Worm (Caenorhabditis elegans) whole organism, L4/young adult: Measurements from ENCODE around the gene F56C3.9.

Experiments used
- W03F9.2 ChIP-seq: fragments of 150-350 bp; optimal IDR thresholded peaks from 2 replicates; lab custom pipeline; 2014; ENCODE audit warnings: missing biosample characterization, missing genetic modification characterization
- dao-5 ChIP-seq: sonication (generic microtip); optimal IDR thresholded peaks from 2 replicates; lab custom pipeline; 2016; ENCODE audit warnings: missing genotype, missing genetic modification characterization, moderate library complexity, missing compliant biosample characterization

DNA sequence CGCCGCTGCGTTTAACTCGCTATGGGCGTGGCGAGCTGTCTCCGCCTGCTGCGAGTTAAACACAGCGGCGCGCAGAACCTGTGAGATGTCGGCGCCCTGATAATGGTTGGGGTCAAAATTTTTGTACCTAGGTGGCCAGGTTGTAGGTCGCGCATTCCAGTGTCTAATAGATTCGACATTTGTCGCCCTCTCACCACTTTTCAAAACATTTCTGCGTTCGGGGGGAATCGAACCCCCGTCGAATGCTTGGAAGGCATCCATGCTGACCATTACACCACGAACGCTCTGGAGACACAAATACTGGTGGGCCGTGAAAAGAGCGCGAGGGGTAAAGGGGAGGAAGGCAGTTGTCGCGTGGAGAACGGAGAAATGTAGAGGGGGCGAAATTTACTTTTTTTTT lies 14.4 kb downstream of the F56C3.9 start:
- peak; percentile 81 for TF ChIP-seq dao-5
- peak; percentile 21 for TF ChIP-seq W03F9.2 (tag; lab: Kevin White, UChicago)
